Fruit fly (Drosophila melanogaster) whole organism, adult: Measurements from ENCODE around the gene ebd2.

Experiments
- CG11617 ChIP-seq: fragments of 200-800 bp; sonication (Bioruptor generic); optimal IDR thresholded peaks from 2 replicates; lab custom pipeline; 2017; ENCODE audit warnings: mild to moderate bottlenecking, missing biosample characterization, missing genetic modification reagents, missing genetic modification characterization
- CG12768 ChIP-seq: fragments of 200-800 bp; sonication (Bioruptor generic); optimal IDR thresholded peaks from 2 replicates; lab custom pipeline; 2017; ENCODE audit warnings: missing biosample characterization, missing genetic modification characterization, mild to moderate bottlenecking, moderate library complexity, missing genetic modification reagents
- CG14711 ChIP-seq: fragments of 200-800 bp; sonication (Bioruptor generic); optimal IDR thresholded peaks from 2 replicates; lab custom pipeline; 2018; ENCODE audit warnings: missing biosample characterization, mild to moderate bottlenecking, missing genetic modification characterization, moderate library complexity
- CG1620 ChIP-seq: fragments of 200-800 bp; sonication (Bioruptor generic); optimal IDR thresholded peaks from 2 replicates; lab custom pipeline; 2016; ENCODE audit warnings: missing biosample characterization, missing genetic modification characterization
- CG33017 ChIP-seq: fragments of 200-800 bp; sonication (Bioruptor generic); optimal IDR thresholded peaks from 2 replicates; lab custom pipeline; 2018; ENCODE audit warnings: missing biosample characterization, mild to moderate bottlenecking, missing genetic modification characterization, moderate library complexity
- CG5204 ChIP-seq: fragments of 200-800 bp; sonication (Bioruptor generic); optimal IDR thresholded peaks from 2 replicates; lab custom pipeline; 2016; ENCODE audit warnings: missing biosample characterization, missing genetic modification characterization
- CG7045 ChIP-seq: fragments of 200-800 bp; sonication (Bioruptor generic); optimal IDR thresholded peaks from 2 replicates; lab custom pipeline; 2017; ENCODE audit warnings: missing biosample characterization, mild to moderate bottlenecking, missing genetic modification characterization
- CG7101 ChIP-seq: fragments of 200-800 bp; sonication (Bioruptor generic); optimal IDR thresholded peaks from 2 replicates; lab custom pipeline; 2018; ENCODE audit warnings: missing biosample characterization, mild to moderate bottlenecking, missing genetic modification characterization, moderate library complexity
- Clk ChIP-seq: fragments of 200-800 bp; sonication (Bioruptor generic); optimal IDR thresholded peaks from 2 replicates; lab custom pipeline; 2017; ENCODE audit warnings: missing biosample characterization, missing genetic modification characterization
- Crg-1 ChIP-seq: fragments of 200-800 bp; sonication (Bioruptor generic); optimal IDR thresholded peaks from 2 replicates; lab custom pipeline; 2016; ENCODE audit warnings: missing biosample characterization, missing genetic modification characterization
- Hr96 ChIP-seq: fragments of 200-800 bp; sonication (Bioruptor generic); optimal IDR thresholded peaks from 2 replicates; lab custom pipeline; 2016; ENCODE audit warnings: missing biosample characterization, missing genetic modification characterization
- Mnt ChIP-seq: fragments of 200-800 bp; sonication (Bioruptor generic); optimal IDR thresholded peaks from 2 replicates; lab custom pipeline; 2016; ENCODE audit warnings: missing biosample characterization, mild to moderate bottlenecking, missing genetic modification characterization
- bab1 ChIP-seq: fragments of 200-800 bp; sonication (Bioruptor generic); optimal IDR thresholded peaks from 3 replicates; lab custom pipeline; 2019; ENCODE audit warnings: missing biosample characterization, mild to moderate bottlenecking, missing genetic modification characterization, moderate library complexity
- cic ChIP-seq: fragments of 200-800 bp; sonication (Bioruptor generic); optimal IDR thresholded peaks from 2 replicates; lab custom pipeline; 2017; ENCODE audit warnings: missing biosample characterization, mild to moderate bottlenecking, missing genetic modification characterization, moderate library complexity
- cnc ChIP-seq, 2 experiments: fragments of >200 bp; optimal IDR thresholded peaks; 2 replicates each; lab custom pipeline; 2017
- kay ChIP-seq: fragments of 200-800 bp; sonication (Bioruptor generic); peaks from one replicate; lab custom pipeline; 2016; ENCODE audit warnings: missing biosample characterization, missing genetic modification characterization, borderline replicate concordance
- ovo ChIP-seq: fragments of 200-800 bp; sonication (Bioruptor generic); optimal IDR thresholded peaks from 2 replicates; lab custom pipeline; 2016; ENCODE audit warnings: missing biosample characterization, missing genetic modification characterization
- pad ChIP-seq: fragments of 200-800 bp; sonication (Bioruptor generic); optimal IDR thresholded peaks from 3 replicates; lab custom pipeline; 2017; ENCODE audit warnings: missing biosample characterization, missing genetic modification characterization, mild to moderate bottlenecking, moderate library complexity, missing genetic modification reagents
- tj ChIP-seq: fragments of 200-800 bp; sonication (Bioruptor generic); optimal IDR thresholded peaks from 3 replicates; lab custom pipeline; 2017; ENCODE audit warnings: missing biosample characterization, mild to moderate bottlenecking, missing genetic modification characterization, moderate library complexity
- toe ChIP-seq: fragments of 200-800 bp; sonication (Bioruptor generic); optimal IDR thresholded peaks from 2 replicates; lab custom pipeline; 2016; ENCODE audit warnings: missing biosample characterization, missing genetic modification characterization

The ebd2 gene

dm6 chr3L:21319313-21319907 is 29.7 kb downstream of the ebd2 start:
- no peak for TF ChIP-seq Crg-1 (GFP tag; lab: Kevin White, UChicago)
- TF ChIP-seq pad (GFP tag; lab: Kevin White, UChicago) = peak; percentile 0

- TF ChIP-seq CG7101 (tag; lab: Kevin White, UChicago) (no peak), Clk (no peak), kay (GFP tag; lab: Kevin White, UChicago) (no peak), Hr96 (GFP tag; lab: Kevin White, UChicago) (no peak), bab1 (GFP tag; lab: Kevin White, UChicago) (no peak), CG14711 (tag; lab: Kevin White, UChicago) (no peak), tj (no peak), CG33017 (tag; lab: Kevin White, UChicago) (no peak), ovo (no peak), CG5204 (GFP tag; lab: Kevin White, UChicago) (no peak), CG12768 (GFP tag; lab: Kevin White, UChicago) (no peak), Mnt (GFP tag; lab: Kevin White, UChicago) (no peak), CG11617 (GFP tag; lab: Kevin White, UChicago) (no peak), pad (GFP tag; lab: Kevin White, UChicago) (no peak), CG7045 (GFP tag; lab: Kevin White, UChicago) (no peak), cnc (optimal IDR thresholded peaks at IDR 0.05; lab: Kevin White, UChicago) (no peak), toe (GFP tag; lab: Kevin White, UChicago) (no peak), Crg-1 (GFP tag; lab: Kevin White, UChicago) (no peak), CG1620 (GFP tag; lab: Kevin White, UChicago) (no peak), cic (no peak)
Observed at dm6 chr3L:21318474-21318873, 30.6 kb downstream of the ebd2 start, which contains the start of gene Rab26. Rab26 (plus strand) TSS chr3L:21318774.

- TF ChIP-seq toe (GFP tag; lab: Kevin White, UChicago) = peak; percentile 15
- TF ChIP-seq CG14711 (tag; lab: Kevin White, UChicago) = peak; percentile 86
- TF ChIP-seq CG1620 (GFP tag; lab: Kevin White, UChicago) = peak; percentile 21
- TF ChIP-seq cic = peak; percentile 3
- TF ChIP-seq kay (GFP tag; lab: Kevin White, UChicago) = peak; percentile 88
- TF ChIP-seq CG33017 (tag; lab: Kevin White, UChicago) = no peak
- TF ChIP-seq Mnt (GFP tag; lab: Kevin White, UChicago) = peak; percentile 54
- TF ChIP-seq bab1 (GFP tag; lab: Kevin White, UChicago) = peak; percentile 60
- peak; percentile 70 for TF ChIP-seq tj
- no peak for TF ChIP-seq Clk
Observed at dm6 chr3L:21317416-21318259, 31.4 kb downstream of the ebd2 start, which contains the start of gene Pc. Pc (minus strand) TSS chr3L:21318020.

- peak; percentile 99 for TF ChIP-seq toe (GFP tag; lab: Kevin White, UChicago)
- peak; percentile 100 for TF ChIP-seq CG7045 (GFP tag; lab: Kevin White, UChicago)
- peak; percentile 96 for TF ChIP-seq tj
- peak; percentile 99 for TF ChIP-seq Hr96 (GFP tag; lab: Kevin White, UChicago)
- peak; percentile 99 for TF ChIP-seq CG5204 (GFP tag; lab: Kevin White, UChicago)
- peak; percentile 99 for TF ChIP-seq CG14711 (tag; lab: Kevin White, UChicago)
- TF ChIP-seq CG7101 (tag; lab: Kevin White, UChicago) = peak; percentile 100
- TF ChIP-seq Clk = peak; percentile 98
- TF ChIP-seq kay (GFP tag; lab: Kevin White, UChicago) = peak; percentile 98
- peak; percentile 100 for TF ChIP-seq CG12768 (GFP tag; lab: Kevin White, UChicago)
- TF ChIP-seq bab1 (GFP tag; lab: Kevin White, UChicago) = peak; percentile 100
- TF ChIP-seq pad (GFP tag; lab: Kevin White, UChicago) = peak; percentile 96
- peak; percentile 99 for TF ChIP-seq CG1620 (GFP tag; lab: Kevin White, UChicago)
- TF ChIP-seq Crg-1 (GFP tag; lab: Kevin White, UChicago) = peak; percentile 99
- TF ChIP-seq CG11617 (GFP tag; lab: Kevin White, UChicago) = peak; percentile 100
- TF ChIP-seq ovo = peak; percentile 98
- TF ChIP-seq cic = peak; percentile 96
- TF ChIP-seq CG33017 (tag; lab: Kevin White, UChicago) = peak; percentile 100
- TF ChIP-seq Mnt (GFP tag; lab: Kevin White, UChicago) = peak; percentile 99
- TF ChIP-seq cnc (optimal IDR thresholded peaks at IDR 0.05; lab: Kevin White, UChicago) = no peak
Observed at dm6 chr3L:21304400-21304799, 44.7 kb downstream of the ebd2 start, which contains the start of the genes CG11309 and CG7632. CG11309 (minus strand) TSS chr3L:21304658. CG7632 (plus strand) TSS chr3L:21304697.

- no peak for TF ChIP-seq Hr96 (GFP tag; lab: Kevin White, UChicago)
- TF ChIP-seq CG33017 (tag; lab: Kevin White, UChicago) = no peak
- peak; percentile 91 for TF ChIP-seq kay (GFP tag; lab: Kevin White, UChicago)
- peak; percentile 42 for TF ChIP-seq CG12768 (GFP tag; lab: Kevin White, UChicago)
Observed at dm6 chr3L:21303659-21304058, 45.4 kb downstream of the ebd2 start.
